Fruit fly (Drosophila melanogaster) whole organism, prepupa: ENCODE results near the gene CG11983.
A peak's percentile ranks its signal among the peaks of the same experiment; 100 is the strongest.

Experiments used
- Blimp-1 ChIP-seq: fragments of 200-800 bp; sonication (Bioruptor generic); optimal IDR thresholded peaks from 3 replicates; lab custom pipeline; 2017; ENCODE audit warnings: missing biosample characterization, missing genetic modification characterization, mild to moderate bottlenecking, moderate library complexity, missing genetic modification reagents
- CG10669 ChIP-seq: fragments of 200-800 bp; sonication (Bioruptor generic); optimal IDR thresholded peaks from 3 replicates; lab custom pipeline; 2018; ENCODE audit warnings: missing biosample characterization, mild to moderate bottlenecking, missing genetic modification characterization, moderate library complexity
- CG11294 ChIP-seq: fragments of 200-800 bp; sonication (Bioruptor generic); IDR thresholded peaks from 2 replicates; pipeline ENCODE4 v1.3.6; 2022; ENCODE audit warnings: missing biosample characterization, missing genetic modification characterization
- CG11762 ChIP-seq: fragments of 200-800 bp; sonication (Bioruptor generic); optimal IDR thresholded peaks from 3 replicates; lab custom pipeline; 2016; ENCODE audit warnings: missing biosample characterization, missing genetic modification characterization; ENCODE audit not compliant: insufficient read depth
- CG11902 ChIP-seq: fragments of 200-800 bp; sonication (Bioruptor generic); optimal IDR thresholded peaks from 3 replicates; lab custom pipeline; 2016; ENCODE audit warnings: missing biosample characterization, missing genetic modification characterization
- CG15336 ChIP-seq: fragments of 200-800 bp; sonication (Bioruptor generic); IDR thresholded peaks from 2 replicates; pipeline ENCODE4 v1.3.6; 2022; ENCODE audit warnings: missing biosample characterization, missing genetic modification characterization
- CG1621 ChIP-seq: fragments of 200-800 bp; sonication (Bioruptor generic); optimal IDR thresholded peaks from 3 replicates; lab custom pipeline; 2018; ENCODE audit warnings: missing biosample characterization, mild to moderate bottlenecking, missing genetic modification characterization
- CG16779 ChIP-seq: fragments of 200-800 bp; sonication (Bioruptor generic); optimal IDR thresholded peaks from 3 replicates; lab custom pipeline; 2017; ENCODE audit warnings: missing biosample characterization, mild to moderate bottlenecking, missing genetic modification characterization
- CG34406 ChIP-seq: fragments of 200-800 bp; sonication (Bioruptor generic); optimal IDR thresholded peaks from 3 replicates; lab custom pipeline; 2016; ENCODE audit warnings: missing biosample characterization, missing genetic modification characterization
- CG3919 ChIP-seq: fragments of 200-800 bp; sonication (Bioruptor generic); optimal IDR thresholded peaks from 3 replicates; lab custom pipeline; 2016; ENCODE audit warnings: missing biosample characterization, missing genetic modification characterization
- CG6276 ChIP-seq: fragments of 200-800 bp; sonication (Bioruptor generic); optimal IDR thresholded peaks from 2 replicates; lab custom pipeline; 2017; ENCODE audit warnings: missing biosample characterization, mild to moderate bottlenecking, missing genetic modification characterization
- CG6792 ChIP-seq: fragments of 200-800 bp; sonication (Bioruptor generic); optimal IDR thresholded peaks from 3 replicates; lab custom pipeline; 2016; ENCODE audit warnings: missing biosample characterization, missing genetic modification characterization
- CG6808 ChIP-seq: fragments of 200-800 bp; sonication (Bioruptor generic); optimal IDR thresholded peaks from 3 replicates; lab custom pipeline; 2017; ENCODE audit warnings: missing biosample characterization, missing genetic modification characterization, mild to moderate bottlenecking, moderate library complexity, missing genetic modification reagents
- CG7368 ChIP-seq: fragments of 200-800 bp; sonication (Bioruptor generic); optimal IDR thresholded peaks from 3 replicates; lab custom pipeline; 2016; ENCODE audit warnings: missing biosample characterization, missing genetic modification characterization
- CG8119 ChIP-seq: fragments of 200-800 bp; sonication (Bioruptor generic); IDR thresholded peaks from 3 replicates; pipeline ENCODE4 v1.3.6; 2022; ENCODE audit warnings: missing biosample characterization, missing genetic modification characterization
- CG8319 ChIP-seq: fragments of 200-800 bp; sonication (Bioruptor generic); optimal IDR thresholded peaks from 3 replicates; lab custom pipeline; 2016; ENCODE audit warnings: missing biosample characterization, missing genetic modification characterization
- CG8632 ChIP-seq: fragments of 200-800 bp; sonication (Bioruptor generic); optimal IDR thresholded peaks from 3 replicates; lab custom pipeline; 2016; ENCODE audit warnings: missing biosample characterization, missing genetic modification characterization
- Eip75B ChIP-seq: fragments of 200-800 bp; sonication (Bioruptor generic); optimal IDR thresholded peaks from 3 replicates; lab custom pipeline; 2016; ENCODE audit warnings: missing biosample characterization, missing genetic modification characterization
- Eip78C ChIP-seq: fragments of 200-800 bp; sonication (Bioruptor generic); peaks from one replicate; lab custom pipeline; 2016; ENCODE audit warnings: missing biosample characterization, missing genetic modification characterization
- Eip93F ChIP-seq: fragments of 200-800 bp; sonication (Bioruptor generic); optimal IDR thresholded peaks from 2 replicates; lab custom pipeline; 2016; ENCODE audit warnings: missing biosample characterization, mild to moderate bottlenecking, missing genetic modification characterization
- Ets21C ChIP-seq: fragments of 200-800 bp; sonication (Bioruptor generic); optimal IDR thresholded peaks from 3 replicates; lab custom pipeline; 2016; ENCODE audit warnings: missing biosample characterization, missing genetic modification characterization
- Gug ChIP-seq: fragments of 200-800 bp; sonication (Bioruptor generic); IDR thresholded peaks from 2 replicates; pipeline ENCODE4 v1.3.6; 2022; ENCODE audit warnings: missing biosample characterization, missing genetic modification characterization
- Hr38 ChIP-seq: sonication (Bioruptor generic); optimal IDR thresholded peaks from 2 replicates; lab custom pipeline; 2016; ENCODE audit warnings: missing biosample characterization, missing genetic modification characterization
- Hr4 ChIP-seq: fragments of 200-800 bp; sonication (Bioruptor generic); optimal IDR thresholded peaks from 3 replicates; lab custom pipeline; 2016; ENCODE audit warnings: missing biosample characterization, missing genetic modification characterization
- Met ChIP-seq: fragments of 200-800 bp; sonication (Bioruptor generic); optimal IDR thresholded peaks from 3 replicates; lab custom pipeline; 2016; ENCODE audit warnings: missing biosample characterization, missing genetic modification characterization
- Smox ChIP-seq: fragments of 200-800 bp; sonication (Bioruptor generic); optimal IDR thresholded peaks from 3 replicates; lab custom pipeline; 2016; ENCODE audit warnings: missing biosample characterization, missing genetic modification characterization
- Sox102F ChIP-seq: fragments of 200-800 bp; sonication (Bioruptor generic); optimal IDR thresholded peaks from 2 replicates; lab custom pipeline; 2016; ENCODE audit warnings: missing biosample characterization, mild to moderate bottlenecking, missing genetic modification characterization
- Sox14 ChIP-seq: fragments of 200-800 bp; sonication (Bioruptor generic); optimal IDR thresholded peaks from 3 replicates; lab custom pipeline; 2016; ENCODE audit warnings: missing biosample characterization, missing genetic modification characterization
- Sox15 ChIP-seq: fragments of 200-800 bp; sonication (Bioruptor generic); optimal IDR thresholded peaks from 3 replicates; lab custom pipeline; 2016; ENCODE audit warnings: missing biosample characterization, missing genetic modification characterization
- acj6 ChIP-seq: fragments of 200-800 bp; sonication (Bioruptor generic); optimal IDR thresholded peaks from 3 replicates; lab custom pipeline; 2016; ENCODE audit warnings: missing biosample characterization, missing genetic modification characterization
- dsx ChIP-seq: fragments of 200-800 bp; optimal IDR thresholded peaks from 3 replicates; lab custom pipeline; 2019; ENCODE audit warnings: missing biosample characterization, mild to moderate bottlenecking, missing genetic modification characterization, moderate library complexity; ENCODE audit not compliant: poor library complexity, severe bottlenecking
- eg ChIP-seq: fragments of 200-800 bp; sonication (Bioruptor generic); IDR thresholded peaks from 3 replicates; pipeline ENCODE4 v1.3.6; 2022; ENCODE audit warnings: missing biosample characterization, missing genetic modification characterization
- esn ChIP-seq: fragments of 200-800 bp; sonication (Bioruptor generic); optimal IDR thresholded peaks from 2 replicates; lab custom pipeline; 2016; ENCODE audit warnings: missing biosample characterization, mild to moderate bottlenecking, missing genetic modification characterization, moderate library complexity
- fd85E ChIP-seq: fragments of 200-800 bp; sonication (Bioruptor generic); optimal IDR thresholded peaks from 3 replicates; lab custom pipeline; 2016; ENCODE audit warnings: missing biosample characterization, missing genetic modification characterization
- fkh ChIP-seq: fragments of 200-800 bp; sonication (Bioruptor generic); optimal IDR thresholded peaks from 3 replicates; lab custom pipeline; 2017; ENCODE audit warnings: missing biosample characterization, mild to moderate bottlenecking, missing genetic modification characterization, moderate library complexity
- lz ChIP-seq: fragments of 200-800 bp; sonication (Bioruptor generic); optimal IDR thresholded peaks from 3 replicates; lab custom pipeline; 2016; ENCODE audit warnings: missing biosample characterization, missing genetic modification characterization
- pdm3 ChIP-seq: fragments of 200-800 bp; sonication (Bioruptor generic); optimal IDR thresholded peaks from 3 replicates; lab custom pipeline; 2016; ENCODE audit warnings: missing biosample characterization, missing genetic modification characterization
- salr ChIP-seq, 2 experiments: fragments of 200-800 bp; sonication (Bioruptor generic); optimal IDR thresholded peaks; 3 replicates each; lab custom pipeline; 2016 to 2018; ENCODE audit warnings: missing biosample characterization in 2 of 2, missing genetic modification characterization in 2 of 2, mild to moderate bottlenecking in 1 of 2
- ss ChIP-seq, 2 experiments: fragments of 200-800 bp; sonication (Bioruptor generic); optimal IDR thresholded peaks; 2 replicates in 1 of 2; 3 replicates in 1 of 2; lab custom pipeline; 2017 to 2018; ENCODE audit warnings: mild to moderate bottlenecking in 2 of 2, missing biosample characterization in 2 of 2, missing genetic modification characterization in 2 of 2, moderate library complexity in 1 of 2
- vri ChIP-seq: fragments of 200-800 bp; sonication (Bioruptor generic); optimal IDR thresholded peaks from 3 replicates; lab custom pipeline; 2016; ENCODE audit warnings: missing biosample characterization, mild to moderate bottlenecking, missing genetic modification characterization

The CG11983 gene

DNA sequence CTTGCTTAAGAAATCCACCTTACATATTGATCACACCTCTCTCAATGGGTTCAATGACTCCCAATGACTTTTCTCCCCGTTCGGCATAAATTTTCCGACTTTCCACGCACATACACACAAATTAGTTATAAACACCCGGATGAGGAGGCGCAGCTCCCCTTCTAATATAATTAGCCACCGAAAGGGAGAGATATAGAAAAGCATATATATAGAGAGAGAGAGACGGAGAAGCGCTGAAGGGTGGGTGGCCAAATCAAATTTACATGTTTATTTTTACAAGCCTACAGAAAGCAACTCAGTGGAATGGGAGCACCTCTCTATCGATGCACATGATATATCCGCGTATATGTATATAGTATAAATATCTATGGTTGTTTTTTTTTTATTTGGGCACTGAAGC lies 20.6 kb downstream of the CG11983 start:
- TF ChIP-seq CG1621 (tag; lab: Kevin White, UChicago) (no peak), fkh (peak; percentile 31)
- TF ChIP-seq, all 60 proteins: peak for 1

DNA sequence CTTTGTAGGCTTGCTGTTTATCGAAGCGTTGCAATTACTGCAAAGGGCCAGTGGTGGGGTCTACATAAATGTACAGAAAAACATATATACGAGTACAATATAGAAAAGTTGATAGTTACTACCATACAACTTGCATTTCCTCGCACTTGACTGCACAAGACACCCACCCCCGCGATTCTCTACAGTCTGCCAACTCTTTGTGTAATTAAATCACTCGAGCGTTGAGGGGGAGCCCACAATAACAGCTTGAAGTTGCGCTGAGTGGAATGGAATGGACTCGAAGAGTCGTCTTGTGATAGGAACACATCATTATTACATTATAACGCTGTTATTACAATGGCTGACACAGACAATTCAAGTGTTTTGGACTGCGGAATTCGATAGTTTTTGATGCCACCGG lies 21.3 kb downstream of the CG11983 start:
- TF ChIP-seq CG15336 (GFP tag; lab: Robert Waterston, UW), result no peak
- peak; percentile 26 for TF ChIP-seq dsx
- TF ChIP-seq CG8632 (GFP tag; lab: Kevin White, UChicago), result no peak
- TF ChIP-seq Eip78C (GFP tag; lab: Kevin White, UChicago), result peak; percentile 37
- TF ChIP-seq Sox14 (GFP tag; lab: Kevin White, UChicago), result peak; percentile 11

DNA sequence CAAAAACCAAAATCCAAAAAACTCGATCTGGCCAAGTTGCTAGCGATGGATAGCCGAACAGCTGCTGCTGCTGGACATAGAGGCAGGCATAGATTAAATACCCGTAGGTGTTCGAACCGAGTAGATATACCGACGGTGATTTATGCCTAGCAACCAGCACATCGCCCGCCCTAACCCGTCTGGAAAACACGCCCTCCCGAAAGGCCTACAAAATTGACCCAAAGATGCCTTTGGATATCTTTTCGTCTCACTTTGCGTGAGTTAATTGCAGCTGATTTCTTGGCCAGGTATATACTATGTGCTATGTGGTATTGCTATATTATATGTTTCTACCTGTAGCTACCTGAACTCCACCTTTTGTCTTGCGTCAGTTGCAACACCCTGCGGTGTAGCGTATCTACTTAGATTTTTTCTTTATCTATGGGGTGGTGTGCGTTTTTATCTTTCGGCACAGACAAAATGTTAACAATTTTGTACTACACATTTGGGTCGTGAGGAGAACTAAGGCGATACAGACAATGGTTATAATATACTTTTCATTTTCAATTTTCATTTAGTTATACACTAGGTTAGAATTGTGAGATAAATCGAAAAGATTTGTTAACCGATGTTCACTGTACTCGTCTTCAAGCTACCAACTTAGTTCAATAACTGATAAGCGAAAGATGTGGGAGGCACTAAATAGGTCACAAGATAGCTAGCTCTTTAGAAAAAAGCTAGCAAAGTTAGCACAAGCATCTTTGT lies 22.1 kb downstream of the CG11983 start:
- no peak for TF ChIP-seq Blimp-1 (GFP tag; lab: Kevin White, UChicago)
- no peak for TF ChIP-seq eg (GFP tag; lab: Robert Waterston, UW)
- no peak for TF ChIP-seq Eip93F (GFP tag; lab: Kevin White, UChicago)
- no peak for TF ChIP-seq CG11762 (GFP tag; lab: Kevin White, UChicago)
- no peak for TF ChIP-seq CG6792

DNA sequence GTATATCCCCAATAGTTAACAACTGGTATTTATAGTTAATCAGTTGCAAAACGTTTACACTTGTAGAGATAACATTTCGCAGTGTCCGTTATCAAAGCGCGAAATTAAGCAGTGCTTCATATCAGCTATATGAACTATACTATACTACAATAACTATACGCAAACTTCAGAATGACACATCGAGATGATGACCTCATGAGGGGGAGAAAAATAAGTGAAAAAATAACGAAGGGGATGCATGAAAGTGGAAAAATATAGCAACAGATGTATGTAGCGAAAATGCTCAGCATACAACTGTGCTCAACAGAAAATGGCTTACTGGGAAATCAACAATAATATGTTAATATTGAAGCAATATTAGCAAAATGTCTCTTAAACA lies 22.6 kb downstream of the CG11983 start:
- TF ChIP-seq Hr4 (GFP tag; lab: Kevin White, UChicago), result peak; percentile 17
- TF ChIP-seq Sox102F (GFP tag; lab: Kevin White, UChicago), result no peak
- TF ChIP-seq CG11294 (GFP tag; lab: Robert Waterston, UW), result no peak

dm6 chr3R:9031797-9032418 lies 23.8 kb downstream of the CG11983 start:
- TF ChIP-seq Gug (peak; percentile 98), CG11902 (GFP tag; lab: Kevin White, UChicago) (peak; percentile 96), CG8119 (peak; percentile 100), Smox (peak; percentile 96), Blimp-1 (GFP tag; lab: Kevin White, UChicago) (peak; percentile 78), Hr38 (GFP tag; lab: Kevin White, UChicago) (peak; percentile 93), CG34406 (GFP tag; lab: Kevin White, UChicago) (peak; percentile 97), CG11294 (GFP tag; lab: Robert Waterston, UW) (peak; percentile 97), pdm3 (GFP tag; lab: Kevin White, UChicago) (peak; percentile 99), salr (GFP tag; optimal IDR thresholded peaks at IDR 0.05; lab: Kevin White, UChicago) (peak; percentile 97 to 99), Sox14 (GFP tag; lab: Kevin White, UChicago) (peak; percentile 99), Eip78C (GFP tag; lab: Kevin White, UChicago) (peak; percentile 100), CG6792 (peak; percentile 98), CG7368 (peak; percentile 98), Eip75B (peak; percentile 99), acj6 (GFP tag; lab: Kevin White, UChicago) (peak; percentile 98), CG16779 (peak; percentile 98), CG10669 (peak; percentile 99), Sox102F (GFP tag; lab: Kevin White, UChicago) (peak; percentile 98), lz (GFP tag; lab: Kevin White, UChicago) (peak; percentile 97), CG6276 (peak; percentile 99), vri (GFP tag; lab: Kevin White, UChicago) (peak; percentile 97), fkh (no peak), Ets21C (peak; percentile 94), esn (peak; percentile 98), Met (GFP tag; lab: Kevin White, UChicago) (peak; percentile 98), CG8319 (peak; percentile 95), Sox15 (GFP tag; lab: Kevin White, UChicago) (peak; percentile 94), ss (GFP tag; optimal IDR thresholded peaks at IDR 0.05; lab: Kevin White, UChicago) (peak; percentile 98 to 99), CG3919 (GFP tag; lab: Kevin White, UChicago) (peak; percentile 99), Hr4 (GFP tag; lab: Kevin White, UChicago) (peak; percentile 99), CG11762 (GFP tag; lab: Kevin White, UChicago) (peak; percentile 98), CG8632 (GFP tag; lab: Kevin White, UChicago) (peak; percentile 98), CG6808 (GFP tag; lab: Kevin White, UChicago) (peak; percentile 98), fd85E (peak; percentile 95)
